Worm (Caenorhabditis elegans): ENCODE data around the gene srh-41.

DNA sequence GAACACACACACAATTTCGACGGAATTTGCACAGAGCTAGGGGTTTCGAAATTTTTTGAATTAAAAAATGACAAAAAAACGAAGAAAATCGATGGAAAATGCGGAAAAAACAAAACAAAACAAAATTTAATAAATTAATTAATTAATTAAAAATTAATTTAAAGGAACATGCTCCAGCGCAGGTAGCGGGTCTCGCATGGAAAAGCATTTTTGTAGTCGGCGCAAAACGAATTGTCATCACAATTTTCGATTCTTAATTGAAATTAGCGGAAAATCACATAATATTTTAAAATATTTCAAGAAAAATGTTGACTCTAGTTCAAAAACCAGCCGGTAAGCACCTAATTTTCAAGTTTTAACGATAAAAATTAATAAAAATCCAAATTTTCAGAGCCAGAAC, 10.8 kb downstream of the srh-41 start, which contains the start of gene Y54G11A.3:
- no peak for TF ChIP-seq him-1 (tag; optimal IDR thresholded peaks at IDR 0.05)
- no peak for TF ChIP-seq W03F9.2 (tag; optimal IDR thresholded peaks at IDR 0.05)
- TF ChIP-seq dao-5 (tag; optimal IDR thresholded peaks at IDR 0.05) = no peak

All from whole organism, L4/young adult.